Fruit fly (Drosophila melanogaster) whole organism, prepupa: Measurements from ENCODE around the gene Galphai.

Source experiments
- Blimp-1 ChIP-seq: fragments of 200-800 bp; sonication (Bioruptor generic); optimal IDR thresholded peaks from 3 replicates; lab custom pipeline; 2017; ENCODE audit warnings: missing biosample characterization, missing genetic modification characterization, mild to moderate bottlenecking, moderate library complexity, missing genetic modification reagents
- CG10631 ChIP-seq: fragments of 200-800 bp; sonication (Bioruptor generic); optimal IDR thresholded peaks from 2 replicates; lab custom pipeline; 2016; ENCODE audit warnings: missing biosample characterization, missing genetic modification characterization
- CG10669 ChIP-seq: fragments of 200-800 bp; sonication (Bioruptor generic); optimal IDR thresholded peaks from 3 replicates; lab custom pipeline; 2018; ENCODE audit warnings: missing biosample characterization, mild to moderate bottlenecking, missing genetic modification characterization, moderate library complexity
- CG11294 ChIP-seq: fragments of 200-800 bp; sonication (Bioruptor generic); IDR thresholded peaks from 2 replicates; pipeline ENCODE4 v1.3.6; 2022; ENCODE audit warnings: missing biosample characterization, missing genetic modification characterization
- CG11902 ChIP-seq: fragments of 200-800 bp; sonication (Bioruptor generic); optimal IDR thresholded peaks from 3 replicates; lab custom pipeline; 2016; ENCODE audit warnings: missing biosample characterization, missing genetic modification characterization
- CG16779 ChIP-seq: fragments of 200-800 bp; sonication (Bioruptor generic); optimal IDR thresholded peaks from 3 replicates; lab custom pipeline; 2017; ENCODE audit warnings: missing biosample characterization, mild to moderate bottlenecking, missing genetic modification characterization
- CG3032 ChIP-seq: fragments of 200-800 bp; optimal IDR thresholded peaks from 2 replicates; lab custom pipeline; 2019; ENCODE audit warnings: missing biosample characterization, mild to moderate bottlenecking, missing genetic modification characterization, moderate library complexity
- CG32006 ChIP-seq: fragments of 200-800 bp; sonication (Bioruptor generic); optimal IDR thresholded peaks from 3 replicates; lab custom pipeline; 2017; ENCODE audit warnings: missing biosample characterization, mild to moderate bottlenecking, missing genetic modification characterization
- CG34406 ChIP-seq: fragments of 200-800 bp; sonication (Bioruptor generic); optimal IDR thresholded peaks from 3 replicates; lab custom pipeline; 2016; ENCODE audit warnings: missing biosample characterization, missing genetic modification characterization
- CG3919 ChIP-seq: fragments of 200-800 bp; sonication (Bioruptor generic); optimal IDR thresholded peaks from 3 replicates; lab custom pipeline; 2016; ENCODE audit warnings: missing biosample characterization, missing genetic modification characterization
- CG6163 ChIP-seq: fragments of 200-800 bp; sonication (Bioruptor generic); IDR thresholded peaks from 3 replicates; pipeline ENCODE4 v1.3.6; 2022; ENCODE audit warnings: missing biosample characterization, missing genetic modification characterization
- CG6276 ChIP-seq: fragments of 200-800 bp; sonication (Bioruptor generic); optimal IDR thresholded peaks from 2 replicates; lab custom pipeline; 2017; ENCODE audit warnings: missing biosample characterization, mild to moderate bottlenecking, missing genetic modification characterization
- CG6792 ChIP-seq: fragments of 200-800 bp; sonication (Bioruptor generic); optimal IDR thresholded peaks from 3 replicates; lab custom pipeline; 2016; ENCODE audit warnings: missing biosample characterization, missing genetic modification characterization
- CG6854 ChIP-seq: fragments of 200-800 bp; sonication (Bioruptor generic); optimal IDR thresholded peaks from 2 replicates; lab custom pipeline; 2017; ENCODE audit warnings: missing biosample characterization, mild to moderate bottlenecking, missing genetic modification characterization
- CG7368 ChIP-seq: fragments of 200-800 bp; sonication (Bioruptor generic); optimal IDR thresholded peaks from 3 replicates; lab custom pipeline; 2016; ENCODE audit warnings: missing biosample characterization, missing genetic modification characterization
- CG8119 ChIP-seq: fragments of 200-800 bp; sonication (Bioruptor generic); IDR thresholded peaks from 3 replicates; pipeline ENCODE4 v1.3.6; 2022; ENCODE audit warnings: missing biosample characterization, missing genetic modification characterization
- CG8319 ChIP-seq: fragments of 200-800 bp; sonication (Bioruptor generic); optimal IDR thresholded peaks from 3 replicates; lab custom pipeline; 2016; ENCODE audit warnings: missing biosample characterization, missing genetic modification characterization
- CG8632 ChIP-seq: fragments of 200-800 bp; sonication (Bioruptor generic); optimal IDR thresholded peaks from 3 replicates; lab custom pipeline; 2016; ENCODE audit warnings: missing biosample characterization, missing genetic modification characterization
- CG9139 ChIP-seq: fragments of 200-800 bp; sonication (Bioruptor generic); optimal IDR thresholded peaks from 3 replicates; lab custom pipeline; 2017; ENCODE audit warnings: missing biosample characterization, mild to moderate bottlenecking, missing genetic modification characterization
- Eip75B ChIP-seq: fragments of 200-800 bp; sonication (Bioruptor generic); optimal IDR thresholded peaks from 3 replicates; lab custom pipeline; 2016; ENCODE audit warnings: missing biosample characterization, missing genetic modification characterization
- Eip78C ChIP-seq: fragments of 200-800 bp; sonication (Bioruptor generic); peaks from one replicate; lab custom pipeline; 2016; ENCODE audit warnings: missing biosample characterization, missing genetic modification characterization
- Eip93F ChIP-seq: fragments of 200-800 bp; sonication (Bioruptor generic); optimal IDR thresholded peaks from 2 replicates; lab custom pipeline; 2016; ENCODE audit warnings: missing biosample characterization, mild to moderate bottlenecking, missing genetic modification characterization
- Ets21C ChIP-seq: fragments of 200-800 bp; sonication (Bioruptor generic); optimal IDR thresholded peaks from 3 replicates; lab custom pipeline; 2016; ENCODE audit warnings: missing biosample characterization, missing genetic modification characterization
- Ets96B ChIP-seq: fragments of 200-800 bp; optimal IDR thresholded peaks from 2 replicates; lab custom pipeline; 2019; ENCODE audit warnings: missing biosample characterization, mild to moderate bottlenecking, missing genetic modification characterization, moderate library complexity
- Gug ChIP-seq: fragments of 200-800 bp; sonication (Bioruptor generic); IDR thresholded peaks from 2 replicates; pipeline ENCODE4 v1.3.6; 2022; ENCODE audit warnings: missing biosample characterization, missing genetic modification characterization
- Hr38 ChIP-seq: sonication (Bioruptor generic); optimal IDR thresholded peaks from 2 replicates; lab custom pipeline; 2016; ENCODE audit warnings: missing biosample characterization, missing genetic modification characterization
- Hr39 ChIP-seq: fragments of 200-800 bp; sonication (Bioruptor generic); optimal IDR thresholded peaks from 2 replicates; lab custom pipeline; 2016; ENCODE audit warnings: missing biosample characterization, missing genetic modification characterization
- Hr4 ChIP-seq: fragments of 200-800 bp; sonication (Bioruptor generic); optimal IDR thresholded peaks from 3 replicates; lab custom pipeline; 2016; ENCODE audit warnings: missing biosample characterization, missing genetic modification characterization
- Lpt ChIP-seq: fragments of 200-800 bp; sonication (Bioruptor generic); optimal IDR thresholded peaks from 3 replicates; lab custom pipeline; 2016; ENCODE audit warnings: missing biosample characterization, missing genetic modification characterization
- Met ChIP-seq: fragments of 200-800 bp; sonication (Bioruptor generic); optimal IDR thresholded peaks from 3 replicates; lab custom pipeline; 2016; ENCODE audit warnings: missing biosample characterization, missing genetic modification characterization
- OdsH ChIP-seq: fragments of 200-800 bp; sonication (Bioruptor generic); optimal IDR thresholded peaks from 3 replicates; lab custom pipeline; 2016; ENCODE audit warnings: missing biosample characterization, missing genetic modification characterization
- Smox ChIP-seq: fragments of 200-800 bp; sonication (Bioruptor generic); optimal IDR thresholded peaks from 3 replicates; lab custom pipeline; 2016; ENCODE audit warnings: missing biosample characterization, missing genetic modification characterization
- Sox102F ChIP-seq: fragments of 200-800 bp; sonication (Bioruptor generic); optimal IDR thresholded peaks from 2 replicates; lab custom pipeline; 2016; ENCODE audit warnings: missing biosample characterization, mild to moderate bottlenecking, missing genetic modification characterization
- Sox14 ChIP-seq: fragments of 200-800 bp; sonication (Bioruptor generic); optimal IDR thresholded peaks from 3 replicates; lab custom pipeline; 2016; ENCODE audit warnings: missing biosample characterization, missing genetic modification characterization
- Sox15 ChIP-seq: fragments of 200-800 bp; sonication (Bioruptor generic); optimal IDR thresholded peaks from 3 replicates; lab custom pipeline; 2016; ENCODE audit warnings: missing biosample characterization, missing genetic modification characterization
- achi ChIP-seq: fragments of 200-800 bp; sonication (Bioruptor generic); optimal IDR thresholded peaks from 3 replicates; lab custom pipeline; 2016; ENCODE audit warnings: missing biosample characterization, missing genetic modification characterization
- acj6 ChIP-seq: fragments of 200-800 bp; sonication (Bioruptor generic); optimal IDR thresholded peaks from 3 replicates; lab custom pipeline; 2016; ENCODE audit warnings: missing biosample characterization, missing genetic modification characterization
- dac ChIP-seq: fragments of 200-800 bp; sonication (Bioruptor generic); optimal IDR thresholded peaks from 2 replicates; lab custom pipeline; 2017; ENCODE audit warnings: missing biosample characterization, mild to moderate bottlenecking, missing genetic modification characterization
- dsx ChIP-seq: fragments of 200-800 bp; optimal IDR thresholded peaks from 3 replicates; lab custom pipeline; 2019; ENCODE audit warnings: missing biosample characterization, mild to moderate bottlenecking, missing genetic modification characterization, moderate library complexity; ENCODE audit not compliant: poor library complexity, severe bottlenecking
- fd59A ChIP-seq: fragments of 200-800 bp; sonication (Bioruptor generic); optimal IDR thresholded peaks from 2 replicates; lab custom pipeline; 2017; ENCODE audit warnings: missing biosample characterization, mild to moderate bottlenecking, missing genetic modification characterization, missing genetic modification reagents
- fd85E ChIP-seq: fragments of 200-800 bp; sonication (Bioruptor generic); optimal IDR thresholded peaks from 3 replicates; lab custom pipeline; 2016; ENCODE audit warnings: missing biosample characterization, missing genetic modification characterization
- fkh ChIP-seq: fragments of 200-800 bp; sonication (Bioruptor generic); optimal IDR thresholded peaks from 3 replicates; lab custom pipeline; 2017; ENCODE audit warnings: missing biosample characterization, mild to moderate bottlenecking, missing genetic modification characterization, moderate library complexity
- lz ChIP-seq: fragments of 200-800 bp; sonication (Bioruptor generic); optimal IDR thresholded peaks from 3 replicates; lab custom pipeline; 2016; ENCODE audit warnings: missing biosample characterization, missing genetic modification characterization
- net ChIP-seq: fragments of 200-800 bp; sonication (Bioruptor generic); optimal IDR thresholded peaks from 3 replicates; lab custom pipeline; 2016; ENCODE audit warnings: missing biosample characterization, missing genetic modification characterization
- salr ChIP-seq, 2 experiments: fragments of 200-800 bp; sonication (Bioruptor generic); optimal IDR thresholded peaks; 3 replicates each; lab custom pipeline; 2016 to 2018; ENCODE audit warnings: missing biosample characterization in 2 of 2, missing genetic modification characterization in 2 of 2, mild to moderate bottlenecking in 1 of 2
- ss ChIP-seq, 2 experiments: fragments of 200-800 bp; sonication (Bioruptor generic); optimal IDR thresholded peaks; 2 replicates in 1 of 2; 3 replicates in 1 of 2; lab custom pipeline; 2017 to 2018; ENCODE audit warnings: mild to moderate bottlenecking in 2 of 2, missing biosample characterization in 2 of 2, missing genetic modification characterization in 2 of 2, moderate library complexity in 1 of 2
- svp ChIP-seq: fragments of 200-800 bp; sonication (Bioruptor generic); peaks from one replicate; lab custom pipeline; 2016; ENCODE audit warnings: missing biosample characterization, missing genetic modification characterization
- vri ChIP-seq: fragments of 200-800 bp; sonication (Bioruptor generic); optimal IDR thresholded peaks from 3 replicates; lab custom pipeline; 2016; ENCODE audit warnings: missing biosample characterization, mild to moderate bottlenecking, missing genetic modification characterization

Gene Galphai

DNA sequence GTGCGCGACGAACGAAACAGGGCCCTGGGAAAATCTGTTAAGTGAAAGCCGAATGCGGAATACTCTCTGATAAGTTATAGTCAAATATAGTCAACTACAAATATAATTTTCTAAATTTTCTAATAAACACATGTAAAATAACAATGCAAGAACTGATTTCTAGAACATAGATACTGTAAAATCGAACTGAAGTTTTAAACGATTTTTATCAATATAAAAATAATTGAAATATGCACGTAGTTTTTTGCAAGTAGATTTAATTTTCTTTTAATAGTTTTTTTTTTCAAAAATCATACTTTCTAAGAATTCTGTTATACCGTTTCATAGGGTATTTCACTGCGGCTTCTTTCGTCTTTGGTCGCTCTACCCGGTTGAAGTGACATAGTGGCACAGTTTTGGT, 28.5 kb upstream of the Galphai start (continued):
- TF ChIP-seq Eip93F (GFP tag; lab: Kevin White, UChicago) (no peak), lz (GFP tag; lab: Kevin White, UChicago) (no peak), Met (GFP tag; lab: Kevin White, UChicago) (peak; percentile 15), CG6792 (GFP tag; lab: Kevin White, UChicago) (no peak), Eip78C (GFP tag; lab: Kevin White, UChicago) (peak; percentile 84), Hr4 (GFP tag; lab: Kevin White, UChicago) (peak; percentile 53), CG6163 (GFP tag; lab: Robert Waterston, UW) (peak; percentile 17; the same call in 1 of the 3 replicates), Ets21C (GFP tag; lab: Kevin White, UChicago) (no peak), ss (GFP tag; optimal IDR thresholded peaks at IDR 0.05; lab: Kevin White, UChicago) (peak; percentile 34 to 61), CG8319 (peak; percentile 0), CG8632 (GFP tag; lab: Kevin White, UChicago) (peak; percentile 23), Sox102F (GFP tag; lab: Kevin White, UChicago) (no peak), Lpt (GFP tag; lab: Kevin White, UChicago) (peak; percentile 15), Gug (no peak), CG11294 (GFP tag; lab: Robert Waterston, UW) (no peak), CG8119 (GFP tag; lab: Robert Waterston, UW) (peak; percentile 44; the same call in 1 of the 3 replicates), CG3919 (GFP tag; lab: Kevin White, UChicago) (peak; percentile 43), CG7368 (no peak), Ets96B (peak; percentile 39), acj6 (peak; percentile 48), achi (GFP tag; lab: Kevin White, UChicago) (peak; percentile 64), OdsH (GFP tag; lab: Kevin White, UChicago) (peak; percentile 47), dsx (GFP tag; lab: Kevin White, UChicago) (peak; percentile 42), CG10631 (GFP tag; lab: Kevin White, UChicago) (peak; percentile 27), Smox (GFP tag; lab: Kevin White, UChicago) (peak; percentile 11), CG6854 (no peak), CG6276 (GFP tag; lab: Kevin White, UChicago) (peak; percentile 35), CG34406 (GFP tag; lab: Kevin White, UChicago) (peak; percentile 53), CG9139 (GFP tag; lab: Kevin White, UChicago) (peak; percentile 12), Blimp-1 (GFP tag; lab: Kevin White, UChicago) (no peak), fd59A (peak; percentile 32)
- TF ChIP-seq, all 60 proteins: peak for 41

DNA sequence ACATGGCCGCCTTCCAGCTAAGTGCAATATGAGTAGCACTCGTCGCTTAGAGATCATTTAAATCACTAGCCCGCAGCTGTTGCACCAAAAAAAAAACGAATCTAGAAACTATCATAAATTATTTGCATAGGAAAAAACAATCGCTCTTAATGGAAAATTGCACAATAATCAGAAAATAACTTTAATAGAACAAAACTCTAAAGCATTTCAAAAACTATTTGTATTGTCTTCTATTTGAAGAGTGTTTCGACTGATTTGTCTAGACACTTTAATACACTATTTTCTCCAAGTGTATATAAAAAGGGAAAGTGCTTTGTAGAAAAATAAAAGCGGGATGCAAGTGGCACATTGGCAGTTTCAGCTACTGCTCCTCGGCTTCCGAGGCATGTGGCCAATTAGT, 26.6 kb upstream of the Galphai start:
- TF ChIP-seq fkh (GFP tag; lab: Kevin White, UChicago) (no peak), CG8319 (no peak), CG10669 (GFP tag; lab: Kevin White, UChicago) (no peak), Lpt (GFP tag; lab: Kevin White, UChicago) (no peak), Ets21C (GFP tag; lab: Kevin White, UChicago) (no peak), salr (GFP tag; optimal IDR thresholded peaks at IDR 0.05; lab: Kevin White, UChicago) (peak in 1 of 2 experiments; percentile 20), svp (GFP tag; lab: Kevin White, UChicago) (no peak), CG8119 (GFP tag; lab: Robert Waterston, UW) (peak; percentile 19; the same call in 1 of the 3 replicates), ss (GFP tag; optimal IDR thresholded peaks at IDR 0.05; lab: Kevin White, UChicago) (no peak), Met (GFP tag; lab: Kevin White, UChicago) (no peak), Hr38 (GFP tag; lab: Kevin White, UChicago) (no peak), Gug (peak; percentile 16; the same call in 1 of the 2 replicates), net (GFP tag; lab: Kevin White, UChicago) (no peak), Eip75B (GFP tag; lab: Kevin White, UChicago) (no peak), CG10631 (GFP tag; lab: Kevin White, UChicago) (no peak), vri (no peak), CG9139 (GFP tag; lab: Kevin White, UChicago) (no peak), CG7368 (no peak), CG32006 (GFP tag; lab: Kevin White, UChicago) (peak; percentile 49), fd85E (GFP tag; lab: Kevin White, UChicago) (no peak), CG16779 (tag; lab: Kevin White, UChicago) (no peak), CG11902 (GFP tag; lab: Kevin White, UChicago) (no peak), CG3919 (GFP tag; lab: Kevin White, UChicago) (no peak), dsx (GFP tag; lab: Kevin White, UChicago) (no peak), Eip78C (GFP tag; lab: Kevin White, UChicago) (peak; percentile 79), CG11294 (GFP tag; lab: Robert Waterston, UW) (no peak), dac (GFP tag; lab: Kevin White, UChicago) (no peak), Sox15 (no peak), achi (GFP tag; lab: Kevin White, UChicago) (peak; percentile 5), Blimp-1 (GFP tag; lab: Kevin White, UChicago) (no peak), CG6276 (GFP tag; lab: Kevin White, UChicago) (no peak), Hr39 (GFP tag; lab: Kevin White, UChicago) (no peak), CG3032 (tag; lab: Kevin White, UChicago) (no peak), Sox14 (no peak), lz (GFP tag; lab: Kevin White, UChicago) (no peak)
